Worm (Caenorhabditis elegans) whole organism, young adult: ENCODE measurements around the gene irg-1.

ENCODE experiments used
- B0019.2 ChIP-seq: fragments of 200-800 bp; sonication (Bioruptor generic); conservative IDR thresholded peaks from 2 replicates; pipeline ENCODE4 v1.3.6; 2022; ENCODE audit warnings: missing genetic modification reagents, missing genetic modification characterization, missing compliant biosample characterization
- B0336.3 ChIP-seq: fragments of 200-800 bp; sonication (Bioruptor generic); IDR thresholded peaks from 2 replicates; pipeline ENCODE4 v1.3.6; 2022; ENCODE audit warnings: missing genetic modification characterization, missing compliant biosample characterization
- C17E4.6 ChIP-seq: fragments of 200-800 bp; sonication (Bioruptor generic); IDR thresholded peaks from 2 replicates; pipeline ENCODE4 v1.3.6; 2022; ENCODE audit warnings: missing genetic modification reagents, missing genetic modification characterization, missing compliant biosample characterization
- F22D6.2 ChIP-seq: sonication (generic microtip); optimal IDR thresholded peaks from 2 replicates; lab custom pipeline; 2016; ENCODE audit warnings: mild to moderate bottlenecking, missing genetic modification characterization, missing compliant biosample characterization
- F23B12.7 ChIP-seq: sonication (generic microtip); optimal IDR thresholded peaks from 2 replicates; lab custom pipeline; 2017; ENCODE audit warnings: missing genetic modification characterization, mild to moderate bottlenecking, missing compliant biosample characterization, antibody characterized with exemption, moderate library complexity; ENCODE audit not compliant: insufficient read depth
- F57A8.1 ChIP-seq: fragments of 200-800 bp; sonication (Bioruptor generic); optimal IDR thresholded peaks from 2 replicates; lab custom pipeline; 2018; ENCODE audit warnings: mild to moderate bottlenecking, missing genetic modification characterization, moderate library complexity, missing compliant biosample characterization
- F57C9.4 ChIP-seq: sonication (generic microtip); optimal IDR thresholded peaks from 2 replicates; lab custom pipeline; 2017; ENCODE audit warnings: mild to moderate bottlenecking, missing genetic modification characterization, missing compliant biosample characterization
- Y53G8AR.9 ChIP-seq: fragments of 200-800 bp; sonication (Bioruptor generic); conservative IDR thresholded peaks from 2 replicates; pipeline ENCODE4 v1.3.6; 2022; ENCODE audit warnings: missing genetic modification reagents, missing genetic modification characterization, missing compliant biosample characterization
- Y56A3A.18 ChIP-seq: fragments of 200-800 bp; sonication (Bioruptor generic); IDR thresholded peaks from 2 replicates; pipeline ENCODE4 v1.3.6; 2022; ENCODE audit warnings: missing genetic modification reagents, missing genetic modification characterization, missing compliant biosample characterization
- attf-3 ChIP-seq: fragments of 200-800 bp; sonication (Bioruptor generic); conservative IDR thresholded peaks from 2 replicates; pipeline ENCODE4 v1.3.6; 2022; ENCODE audit warnings: missing genetic modification reagents, missing genetic modification characterization, missing compliant biosample characterization
- attf-6 ChIP-seq: fragments of 200-800 bp; sonication (Bioruptor generic); IDR thresholded peaks from 2 replicates; pipeline ENCODE4 v1.3.6; 2022; ENCODE audit warnings: missing genetic modification reagents, missing genetic modification characterization, missing compliant biosample characterization
- ceh-100 ChIP-seq: fragments of 200-800 bp; sonication (Bioruptor generic); IDR thresholded peaks from 2 replicates; pipeline ENCODE4 v1.3.6; 2022; ENCODE audit warnings: missing genetic modification reagents, missing genetic modification characterization, missing compliant biosample characterization
- ceh-27 ChIP-seq: fragments of 200-800 bp; sonication (Bioruptor generic); optimal IDR thresholded peaks from 2 replicates; lab custom pipeline; 2018; ENCODE audit warnings: mild to moderate bottlenecking, missing genetic modification characterization, moderate library complexity, missing compliant biosample characterization
- chd-7 ChIP-seq: sonication (generic microtip); optimal IDR thresholded peaks from 2 replicates; lab custom pipeline; 2016; ENCODE audit warnings: mild to moderate bottlenecking, missing genetic modification characterization, moderate library complexity, missing compliant biosample characterization
- dox-1 ChIP-seq: fragments of 200-800 bp; sonication (Bioruptor generic); IDR thresholded peaks from 2 replicates; pipeline ENCODE4 v1.3.6; 2022; ENCODE audit warnings: missing genetic modification reagents, missing genetic modification characterization, missing compliant biosample characterization
- efl-1 ChIP-seq: fragments of 150-350 bp; optimal IDR thresholded peaks from 2 replicates; lab custom pipeline; 2014; ENCODE audit warnings: missing biosample characterization, missing genetic modification reagents, missing genetic modification characterization
- ekl-4 ChIP-seq: fragments of 200-800 bp; sonication (Bioruptor generic); IDR thresholded peaks from 2 replicates; pipeline ENCODE4 v1.3.6; 2022; ENCODE audit warnings: missing genetic modification reagents, missing genetic modification characterization, missing compliant biosample characterization
- ets-4 ChIP-seq: fragments of 200-800 bp; sonication (Bioruptor generic); optimal IDR thresholded peaks from 2 replicates; lab custom pipeline; 2018; ENCODE audit warnings: mild to moderate bottlenecking, missing genetic modification characterization, missing compliant biosample characterization
- gei-17 ChIP-seq: fragments of 200-800 bp; sonication (Bioruptor generic); optimal IDR thresholded peaks from 2 replicates; lab custom pipeline; 2018; ENCODE audit warnings: mild to moderate bottlenecking, missing genetic modification characterization, missing compliant biosample characterization
- let-526 ChIP-seq: fragments of 200-800 bp; sonication (Bioruptor generic); IDR thresholded peaks from 2 replicates; pipeline ENCODE4 v1.3.6; 2022; ENCODE audit warnings: missing genetic modification reagents, missing genetic modification characterization, missing compliant biosample characterization
- lin-26 ChIP-seq: fragments of 200-800 bp; sonication (Bioruptor generic); IDR thresholded peaks from 2 replicates; pipeline ENCODE4 v1.3.6; 2022; ENCODE audit warnings: missing genetic modification reagents, missing genetic modification characterization, missing compliant biosample characterization
- lin-40 ChIP-seq: sonication (generic microtip); optimal IDR thresholded peaks from 2 replicates; lab custom pipeline; 2016; ENCODE audit warnings: missing genetic modification characterization, mild to moderate bottlenecking, missing compliant biosample characterization, missing genotype, missing genetic modification reagents
- lir-1 ChIP-seq: fragments of 200-800 bp; sonication (Bioruptor generic); conservative IDR thresholded peaks from 2 replicates; pipeline ENCODE4 v1.3.6; 2022; ENCODE audit warnings: missing genetic modification reagents, missing genetic modification characterization, missing compliant biosample characterization
- lsl-1 ChIP-seq: fragments of 200-800 bp; sonication (Bioruptor generic); optimal IDR thresholded peaks from 2 replicates; lab custom pipeline; 2018; ENCODE audit warnings: mild to moderate bottlenecking, missing genetic modification characterization, moderate library complexity, missing compliant biosample characterization
- nfya-1 ChIP-seq: sonication (generic microtip); optimal IDR thresholded peaks from 2 replicates; lab custom pipeline; 2017; ENCODE audit warnings: antibody characterized with exemption, missing compliant biosample characterization, missing genetic modification characterization, borderline replicate concordance; ENCODE audit not compliant: insufficient read depth
- nhr-120 ChIP-seq: fragments of 200-800 bp; sonication (Bioruptor generic); IDR thresholded peaks from 2 replicates; pipeline ENCODE4 v1.3.6; 2022; ENCODE audit warnings: missing genetic modification characterization, missing compliant biosample characterization
- nhr-179 ChIP-seq: sonication (generic microtip); optimal IDR thresholded peaks from 2 replicates; lab custom pipeline; 2016; ENCODE audit warnings: mild to moderate bottlenecking, missing genetic modification characterization, missing compliant biosample characterization
- nhr-90 ChIP-seq: sonication (generic microtip); optimal IDR thresholded peaks from 2 replicates; lab custom pipeline; 2016; ENCODE audit warnings: missing genotype, mild to moderate bottlenecking, missing genetic modification characterization, missing compliant biosample characterization
- rec-8 ChIP-seq, 2 experiments: sonication (generic microtip); optimal IDR thresholded peaks; 2 replicates each; lab custom pipeline; 2016; ENCODE audit warnings: mild to moderate bottlenecking in 2 of 2, missing genetic modification characterization in 2 of 2, missing genetic modification reagents in 2 of 2, missing genotype in 2 of 2, missing biosample characterization in 1 of 2, missing compliant biosample characterization in 1 of 2, moderate library complexity in 1 of 2
- repo-1 ChIP-seq: sonication (generic microtip); optimal IDR thresholded peaks from 2 replicates; lab custom pipeline; 2017; ENCODE audit warnings: mild to moderate bottlenecking, missing genetic modification characterization, missing compliant biosample characterization
- sdz-38 ChIP-seq: sonication (generic microtip); optimal IDR thresholded peaks from 2 replicates; lab custom pipeline; 2016; ENCODE audit warnings: missing genotype, missing genetic modification characterization, missing compliant biosample characterization
- sea-2 ChIP-seq: fragments of 200-800 bp; sonication (Bioruptor generic); IDR thresholded peaks from 2 replicates; pipeline ENCODE4 v1.3.6; 2022; ENCODE audit warnings: missing genetic modification characterization, missing compliant biosample characterization
- snpc-1.1 ChIP-seq: sonication (generic microtip); optimal IDR thresholded peaks from 2 replicates; lab custom pipeline; 2017; ENCODE audit warnings: missing genetic modification characterization, mild to moderate bottlenecking, missing compliant biosample characterization, antibody characterized with exemption, moderate library complexity, missing genotype, missing genetic modification reagents; ENCODE audit not compliant: insufficient read depth
- somi-1 ChIP-seq: fragments of 200-800 bp; sonication (Bioruptor generic); optimal IDR thresholded peaks from 2 replicates; lab custom pipeline; 2018; ENCODE audit warnings: mild to moderate bottlenecking, missing genetic modification characterization, missing compliant biosample characterization
- tbp1 ChIP-seq: fragments of 200-800 bp; sonication (Bioruptor generic); optimal IDR thresholded peaks from 2 replicates; lab custom pipeline; 2018; ENCODE audit warnings: mild to moderate bottlenecking, missing genetic modification characterization, missing compliant biosample characterization
- ztf-22 ChIP-seq: fragments of 200-800 bp; sonication (Bioruptor generic); optimal IDR thresholded peaks from 2 replicates; lab custom pipeline; 2018; ENCODE audit warnings: mild to moderate bottlenecking, missing genetic modification characterization, moderate library complexity, missing compliant biosample characterization
- ztf-25 ChIP-seq: fragments of 200-800 bp; sonication (Bioruptor generic); IDR thresholded peaks from 2 replicates; pipeline ENCODE4 v1.3.6; 2022; ENCODE audit warnings: missing genetic modification reagents, missing genetic modification characterization, missing compliant biosample characterization
- ztf-26 ChIP-seq: sonication (generic microtip); optimal IDR thresholded peaks from 2 replicates; lab custom pipeline; 2017; ENCODE audit warnings: missing genetic modification characterization, missing compliant biosample characterization
- ztf-6 ChIP-seq: fragments of 200-800 bp; sonication (Bioruptor generic); IDR thresholded peaks from 2 replicates; pipeline ENCODE4 v1.3.6; 2022; ENCODE audit warnings: missing genetic modification reagents, missing genetic modification characterization, missing compliant biosample characterization

irg-1 gene

ce11 chrV:3480346-3480745, 43.0 kb upstream of the irg-1 start, which contains the start of gene srbc-30:
Gene srbc-30 (minus strand): TSS chrV:3480446.
- TF ChIP-seq snpc-1.1 = no peak
- no peak for TF ChIP-seq lir-1 (GFP tag; lab: Robert Waterston, UW)
- TF ChIP-seq tbp1 = no peak
- TF ChIP-seq lin-40 (tag; lab: Kevin White, UChicago) = no peak
- no peak for TF ChIP-seq rec-8 (tag; optimal IDR thresholded peaks at IDR 0.05; lab: Kevin White, UChicago)
- TF ChIP-seq chd-7 (tag; lab: Kevin White, UChicago) = no peak
- no peak for TF ChIP-seq ztf-25
- TF ChIP-seq sea-2 (GFP tag; lab: Robert Waterston, UW) = no peak
- TF ChIP-seq ztf-6 (GFP tag; lab: Robert Waterston, UW) = no peak
- TF ChIP-seq nfya-1 = no peak
- TF ChIP-seq, all 124 proteins: peak for 0

- TF ChIP-seq B0019.2 (GFP tag; lab: Robert Waterston, UW) (no peak), nhr-179 (tag; lab: Kevin White, UChicago) (no peak), Y56A3A.18 (GFP tag; lab: Robert Waterston, UW) (no peak), let-526 (no peak), somi-1 (no peak), gei-17 (GFP tag; lab: Kevin White, UChicago) (no peak), ceh-100 (no peak), repo-1 (no peak), lin-26 (no peak), attf-3 (GFP tag; lab: Robert Waterston, UW) (no peak), lir-1 (GFP tag; lab: Robert Waterston, UW) (no peak)
Observed at ce11 chrV:3482550-3483002, 40.8 kb upstream of the irg-1 start, which contains the start of gene lys-7. Gene lys-7 (minus strand): TSS chrV:3482600.

ce11 chrV:3484702-3485101, 38.7 kb upstream of the irg-1 start, which contains the start of gene srbc-33:
Gene srbc-33 (minus strand): TSS chrV:3484802.
- TF ChIP-seq ztf-26 (tag; lab: Kevin White, UChicago) (no peak), chd-7 (tag; lab: Kevin White, UChicago) (no peak), let-526 (no peak), nhr-90 (tag; lab: Kevin White, UChicago) (no peak), ztf-22 (GFP tag; lab: Kevin White, UChicago) (no peak)

- TF ChIP-seq ets-4 (GFP tag; lab: Kevin White, UChicago) = no peak
- no peak for TF ChIP-seq F22D6.2 (tag; lab: Kevin White, UChicago)
- no peak for TF ChIP-seq lsl-1 (GFP tag; lab: Kevin White, UChicago)
- no peak for TF ChIP-seq efl-1 (GFP tag; lab: Kevin White, UChicago)
- no peak for TF ChIP-seq sdz-38 (tag; lab: Kevin White, UChicago)
- no peak for TF ChIP-seq dox-1 (GFP tag; lab: Robert Waterston, UW)
- TF ChIP-seq Y53G8AR.9 (GFP tag; lab: Robert Waterston, UW) = no peak
- TF ChIP-seq repo-1 = no peak
- TF ChIP-seq ekl-4 (GFP tag; lab: Robert Waterston, UW) = no peak
- TF ChIP-seq F57A8.1 (GFP tag; lab: Kevin White, UChicago) = no peak
- no peak for TF ChIP-seq B0336.3 (GFP tag; lab: Robert Waterston, UW)
- no peak for TF ChIP-seq F57C9.4
- TF ChIP-seq F23B12.7 = no peak
- no peak for TF ChIP-seq C17E4.6 (GFP tag; lab: Robert Waterston, UW)
- no peak for TF ChIP-seq attf-6 (GFP tag; lab: Robert Waterston, UW)
- no peak for TF ChIP-seq nhr-120 (GFP tag; lab: Robert Waterston, UW)
- no peak for TF ChIP-seq ceh-27 (GFP tag; lab: Kevin White, UChicago)
Observed at ce11 chrV:3486857-3487256, 36.5 kb upstream of the irg-1 start, which contains the start of gene srbc-32. Gene srbc-32 (minus strand): TSS chrV:3486957.
